Worm (Caenorhabditis elegans): Measurements from ENCODE around the gene ZK1307.9.

ce11 chrII:9651700-9652099 lies 2.4 kb downstream of the ZK1307.9 start, which contains the start of gene ZK1307.4:
- TF ChIP-seq rnt-1 (tag; optimal IDR thresholded peaks at IDR 0.05) (no peak), blmp-1 (tag; optimal IDR thresholded peaks at IDR 0.05) (no peak), ztf-11 (tag; optimal IDR thresholded peaks at IDR 0.05) (no peak)

Measured in whole organism, L1 larva.